Fruit fly (Drosophila melanogaster) whole organism, embryonic: ENCODE data around the gene CG32271.

ENCODE experiments used
- CG10366 ChIP-seq: fragments of 200-800 bp; sonication (Bioruptor generic); IDR thresholded peaks from 2 replicates; pipeline ENCODE4 v1.3.6; 2022; ENCODE audit warnings: missing biosample characterization, missing genetic modification characterization
- CG11085 ChIP-seq: fragments of 200-800 bp; sonication (Bioruptor generic); IDR thresholded peaks from 2 replicates; pipeline ENCODE4 v1.3.6; 2022; ENCODE audit warnings: missing biosample characterization, missing genetic modification characterization
- CG12236 ChIP-seq: fragments of 200-800 bp; sonication (Bioruptor generic); optimal IDR thresholded peaks from 2 replicates; lab custom pipeline; 2016; ENCODE audit warnings: missing biosample characterization, missing genetic modification characterization
- CG12391 ChIP-seq: fragments of 200-800 bp; sonication (Bioruptor generic); optimal IDR thresholded peaks from 3 replicates; lab custom pipeline; 2018; ENCODE audit warnings: missing biosample characterization, mild to moderate bottlenecking, missing genetic modification characterization, moderate library complexity
- CG13287 ChIP-seq: fragments of 200-800 bp; sonication (Bioruptor generic); IDR thresholded peaks from 2 replicates; pipeline ENCODE4 v1.3.6; 2022; ENCODE audit warnings: missing biosample characterization, missing genetic modification characterization; ENCODE audit not compliant: partially characterized antibody
- CG14441 ChIP-seq: fragments of 200-800 bp; sonication (Bioruptor generic); IDR thresholded peaks from 2 replicates; pipeline ENCODE4 v1.3.6; 2022; ENCODE audit warnings: missing biosample characterization, missing genetic modification characterization
- CG1603 ChIP-seq: fragments of 200-800 bp; sonication (Bioruptor generic); optimal IDR thresholded peaks from 2 replicates; lab custom pipeline; 2019; ENCODE audit warnings: missing biosample characterization, mild to moderate bottlenecking, missing genetic modification characterization, moderate library complexity
- CG17361 ChIP-seq: fragments of 200-800 bp; sonication (Bioruptor generic); IDR thresholded peaks from 3 replicates; pipeline ENCODE4 v1.3.6; 2022; ENCODE audit warnings: missing biosample characterization, missing genetic modification characterization
- CG2678 ChIP-seq: fragments of 200-800 bp; sonication (Bioruptor generic); optimal IDR thresholded peaks from 3 replicates; lab custom pipeline; 2019; ENCODE audit warnings: missing biosample characterization, mild to moderate bottlenecking, missing genetic modification characterization, moderate library complexity
- CG2712 ChIP-seq: fragments of 200-800 bp; optimal IDR thresholded peaks from 3 replicates; lab custom pipeline; 2019; ENCODE audit warnings: missing biosample characterization, mild to moderate bottlenecking, missing genetic modification characterization, moderate library complexity
- CG32772 ChIP-seq: fragments of 200-800 bp; sonication (Bioruptor generic); IDR thresholded peaks from 2 replicates; pipeline ENCODE4 v1.3.6; 2022; ENCODE audit warnings: missing biosample characterization, missing genetic modification characterization
- CG4424 ChIP-seq: fragments of 200-800 bp; sonication (Bioruptor generic); optimal IDR thresholded peaks from 3 replicates; lab custom pipeline; 2016; ENCODE audit warnings: missing biosample characterization, missing genetic modification characterization
- CG6272 ChIP-seq: fragments of 200-800 bp; sonication (Bioruptor generic); IDR thresholded peaks from 2 replicates; pipeline ENCODE4 v1.3.6; 2022; ENCODE audit warnings: missing biosample characterization, missing genetic modification characterization
- CG7839 ChIP-seq: fragments of 200-800 bp; sonication (Bioruptor generic); optimal IDR thresholded peaks from 3 replicates; lab custom pipeline; 2018; ENCODE audit warnings: missing biosample characterization, mild to moderate bottlenecking, missing genetic modification characterization, moderate library complexity
- CG8388 ChIP-seq: fragments of 200-800 bp; sonication (Bioruptor generic); optimal IDR thresholded peaks from 2 replicates; lab custom pipeline; 2019; ENCODE audit warnings: missing biosample characterization, mild to moderate bottlenecking, missing genetic modification characterization, moderate library complexity
- CG9727 ChIP-seq: fragments of 200-800 bp; sonication (Bioruptor generic); optimal IDR thresholded peaks from 3 replicates; lab custom pipeline; 2017; ENCODE audit warnings: missing biosample characterization, mild to moderate bottlenecking, missing genetic modification characterization
- Elba2 ChIP-seq: fragments of 200-800 bp; sonication (Bioruptor generic); optimal IDR thresholded peaks from 3 replicates; lab custom pipeline; 2016; ENCODE audit warnings: missing biosample characterization, missing genetic modification characterization
- Ets65A ChIP-seq: fragments of 200-800 bp; sonication (Bioruptor generic); peaks from one replicate; lab custom pipeline; 2016; ENCODE audit warnings: missing biosample characterization, missing genetic modification characterization
- Fer1 ChIP-seq: fragments of 200-800 bp; sonication (Bioruptor generic); optimal IDR thresholded peaks from 2 replicates; lab custom pipeline; 2017; ENCODE audit warnings: missing biosample characterization, mild to moderate bottlenecking, missing genetic modification characterization
- H15 ChIP-seq: fragments of 200-800 bp; sonication (Bioruptor generic); IDR thresholded peaks from 3 replicates; pipeline ENCODE4 v1.3.6; 2022; ENCODE audit warnings: missing biosample characterization, missing genetic modification characterization
- HLH4C ChIP-seq: fragments of 200-800 bp; sonication (Bioruptor generic); IDR thresholded peaks from 3 replicates; pipeline ENCODE4 v1.3.6; 2022; ENCODE audit warnings: missing biosample characterization, missing genetic modification characterization; ENCODE audit not compliant: partially characterized antibody
- HmgZ ChIP-seq: fragments of 200-800 bp; sonication (Bioruptor generic); optimal IDR thresholded peaks from 2 replicates; lab custom pipeline; 2018; ENCODE audit warnings: missing biosample characterization, mild to moderate bottlenecking, missing genetic modification characterization
- Hr51 ChIP-seq, 2 experiments: fragments of 200-800 bp; sonication (Bioruptor generic); optimal IDR thresholded peaks; 2 replicates in 1 of 2; 3 replicates in 1 of 2; lab custom pipeline; 2016 to 2018; ENCODE audit warnings: missing biosample characterization in 2 of 2, missing genetic modification characterization in 2 of 2, mild to moderate bottlenecking in 1 of 2, moderate library complexity in 1 of 2
- Hr78 ChIP-seq, 2 experiments: fragments of 200-800 bp in 1 of 2; fragments of >200 bp in 1 of 2; sonication (Bioruptor generic) in 1 of 2; optimal IDR thresholded peaks; 2 replicates each; lab custom pipeline; 2017 to 2019; ENCODE audit warnings: missing biosample characterization in 2 of 2, missing genetic modification characterization in 2 of 2, mild to moderate bottlenecking in 1 of 2, moderate library complexity in 1 of 2
- MBD-R2 ChIP-seq: fragments of 200-800 bp; sonication (Bioruptor generic); IDR thresholded peaks from 2 replicates; pipeline ENCODE4 v1.3.6; 2022; ENCODE audit warnings: missing biosample characterization, missing genetic modification characterization
- Nf-YB ChIP-seq: fragments of 200-800 bp; sonication (Bioruptor generic); optimal IDR thresholded peaks from 3 replicates; lab custom pipeline; 2019; ENCODE audit warnings: missing biosample characterization, mild to moderate bottlenecking, missing genetic modification characterization, moderate library complexity
- Oli ChIP-seq: fragments of 200-800 bp; sonication (Bioruptor generic); optimal IDR thresholded peaks from 2 replicates; lab custom pipeline; 2018; ENCODE audit warnings: missing biosample characterization, mild to moderate bottlenecking, missing genetic modification characterization, moderate library complexity
- PHDP ChIP-seq: fragments of 200-800 bp; sonication (Bioruptor generic); optimal IDR thresholded peaks from 3 replicates; lab custom pipeline; 2018; ENCODE audit warnings: missing biosample characterization, mild to moderate bottlenecking, missing genetic modification characterization, moderate library complexity
- Six4 ChIP-seq: fragments of 200-800 bp; sonication (Bioruptor generic); optimal IDR thresholded peaks from 2 replicates; lab custom pipeline; 2016; ENCODE audit warnings: missing biosample characterization, missing genetic modification characterization
- chn ChIP-seq: fragments of 200-800 bp; sonication (Bioruptor generic); optimal IDR thresholded peaks from 2 replicates; lab custom pipeline; 2016; ENCODE audit warnings: missing biosample characterization, missing genetic modification characterization
- corto ChIP-seq: fragments of 200-800 bp; sonication (Bioruptor generic); optimal IDR thresholded peaks from 2 replicates; lab custom pipeline; 2016; ENCODE audit warnings: missing biosample characterization, mild to moderate bottlenecking, missing genetic modification characterization, moderate library complexity
- dimm ChIP-seq: fragments of 200-800 bp; sonication (Bioruptor generic); IDR thresholded peaks from 2 replicates; pipeline ENCODE4 v1.3.6; 2022; ENCODE audit warnings: missing biosample characterization, missing genetic modification characterization
- dpn ChIP-seq, 2 experiments: fragments of 200-800 bp; sonication (Bioruptor generic); optimal IDR thresholded peaks; 3 replicates each; lab custom pipeline; 2016; ENCODE audit warnings: missing biosample characterization in 2 of 2, missing genetic modification characterization in 2 of 2
- grau ChIP-seq: fragments of 200-800 bp; optimal IDR thresholded peaks from 3 replicates; lab custom pipeline; 2019; ENCODE audit warnings: missing biosample characterization, mild to moderate bottlenecking, missing genetic modification characterization, moderate library complexity
- ken ChIP-seq: fragments of 200-800 bp; sonication (Bioruptor generic); IDR thresholded peaks from 3 replicates; pipeline ENCODE4 v1.3.6; 2022; ENCODE audit warnings: missing biosample characterization, missing genetic modification characterization
- lab ChIP-seq: fragments of 200-800 bp; sonication (Bioruptor generic); optimal IDR thresholded peaks from 3 replicates; lab custom pipeline; 2017; ENCODE audit warnings: missing biosample characterization, missing genetic modification characterization, mild to moderate bottlenecking, moderate library complexity, missing genetic modification reagents
- peb ChIP-seq: fragments of 200-800 bp; sonication (Bioruptor generic); IDR thresholded peaks from 2 replicates; pipeline ENCODE4 v1.3.6; 2022; ENCODE audit warnings: missing biosample characterization, missing genetic modification characterization
- phol ChIP-seq: fragments of 200-800 bp; sonication (Bioruptor generic); optimal IDR thresholded peaks from 3 replicates; lab custom pipeline; 2018; ENCODE audit warnings: missing biosample characterization, mild to moderate bottlenecking, missing genetic modification characterization, moderate library complexity
- pita ChIP-seq: fragments of 200-800 bp; sonication (Bioruptor generic); optimal IDR thresholded peaks from 2 replicates; lab custom pipeline; 2017; ENCODE audit warnings: missing biosample characterization, mild to moderate bottlenecking, missing genetic modification characterization
- prd ChIP-seq, 3 experiments: fragments of >200 bp in 2 of 3; fragments of 200-800 bp in 1 of 3; sonication (Bioruptor generic) in 1 of 3; optimal IDR thresholded peaks in 2 of 3; IDR thresholded peaks in 1 of 3; 2 replicates in 2 of 3; 3 replicates in 1 of 3; pipeline versions ENCODE4 v1.3.6 to Lab custom; 2017 to 2022; ENCODE audit warnings: missing biosample characterization in 1 of 3, missing genetic modification characterization in 1 of 3
- sc ChIP-seq, 3 experiments: fragments of >200 bp in 2 of 3; fragments of 200-800 bp in 1 of 3; sonication (Bioruptor generic) in 1 of 3; optimal IDR thresholded peaks; 2 replicates in 2 of 3; 3 replicates in 1 of 3; lab custom pipeline; 2017; ENCODE audit warnings: mild to moderate bottlenecking in 1 of 3, missing biosample characterization in 1 of 3, missing genetic modification characterization in 1 of 3, missing genetic modification reagents in 1 of 3
- sna ChIP-seq: fragments of 200-800 bp; sonication (Bioruptor generic); IDR thresholded peaks from 2 replicates; pipeline ENCODE4 v1.3.6; 2022; ENCODE audit warnings: missing biosample characterization, missing genetic modification characterization; ENCODE audit not compliant: partially characterized antibody
- tap ChIP-seq: fragments of 200-800 bp; optimal IDR thresholded peaks from 3 replicates; lab custom pipeline; 2019; ENCODE audit warnings: missing biosample characterization, mild to moderate bottlenecking, missing genetic modification characterization, moderate library complexity
- ttk ChIP-seq: fragments of 200-800 bp; sonication (Bioruptor generic); IDR thresholded peaks from 2 replicates; pipeline ENCODE4 v2.1.2; 2022; ENCODE audit warnings: missing biosample characterization, missing genetic modification characterization
- tx ChIP-seq: fragments of 200-800 bp; sonication (Bioruptor generic); optimal IDR thresholded peaks from 2 replicates; lab custom pipeline; 2016; ENCODE audit warnings: missing biosample characterization, missing genetic modification characterization
- vvl ChIP-seq: fragments of 200-800 bp; sonication (Bioruptor generic); IDR thresholded peaks from 2 replicates; pipeline ENCODE4 v1.3.6; 2022; ENCODE audit warnings: missing biosample characterization, missing genetic modification characterization
- z ChIP-seq: fragments of 200-800 bp; sonication (Bioruptor generic); IDR thresholded peaks from 3 replicates; pipeline ENCODE4 v1.3.6; 2022; ENCODE audit warnings: missing biosample characterization, missing genetic modification characterization

The CG32271 gene

dm6 chr3L:3240597-3241367 lies 37.8 kb upstream of the CG32271 start (continued):
- TF ChIP-seq dpn (GFP tag; optimal IDR thresholded peaks at IDR 0.05; lab: Kevin White, UChicago) (peak in 1 of 2 experiments; percentile 31), sc (optimal IDR thresholded peaks at IDR 0.05; lab: Kevin White, UChicago) (no peak), sc (GFP tag; optimal IDR thresholded peaks at IDR 0.05; lab: Kevin White, UChicago) (peak; percentile 4), chn (GFP tag; lab: Kevin White, UChicago) (no peak), phol (peak; percentile 34), Hr51 (GFP tag; optimal IDR thresholded peaks at IDR 0.05; lab: Kevin White, UChicago) (peak in 1 of 2 experiments; percentile 65), CG32772 (GFP tag; lab: Robert Waterston, UW) (no peak), tx (no peak), dimm (GFP tag; lab: Robert Waterston, UW) (peak; percentile 6; the same call in 1 of the 2 replicates), CG4424 (peak; percentile 3), lab (GFP tag; lab: Kevin White, UChicago) (no peak), CG2678 (tag; lab: Kevin White, UChicago) (peak; percentile 30), pita (GFP tag; lab: Kevin White, UChicago) (no peak), Fer1 (no peak), CG13287 (GFP tag; lab: Robert Waterston, UW) (no peak), CG12391 (tag; lab: Kevin White, UChicago) (peak; percentile 48), corto (peak; percentile 90), CG9727 (no peak), CG7839 (tag; lab: Kevin White, UChicago) (peak; percentile 32), Hr78 (GFP tag; optimal IDR thresholded peaks at IDR 0.05; lab: Kevin White, UChicago) (peak in 1 of 2 experiments; percentile 38), prd (optimal IDR thresholded peaks at IDR 0.05; lab: Kevin White, UChicago) (no peak), prd (GFP tag; IDR thresholded peaks at IDR 0.05; lab: Robert Waterston, UW) (no peak), H15 (no peak), HmgZ (no peak), sna (GFP tag; lab: Robert Waterston, UW) (no peak), CG11085 (GFP tag; lab: Robert Waterston, UW) (no peak), ken (GFP tag; lab: Robert Waterston, UW) (no peak), HLH4C (GFP tag; lab: Robert Waterston, UW) (no peak), PHDP (tag; lab: Kevin White, UChicago) (peak; percentile 27), vvl (peak; percentile 26; the same call in 1 of the 2 replicates), Nf-YB (GFP tag; lab: Kevin White, UChicago) (peak; percentile 24), CG10366 (peak; percentile 41; the same call in 1 of the 2 replicates), CG8388 (peak; percentile 30), CG17361 (GFP tag; lab: Robert Waterston, UW) (0 out of 3 replicates have a peak, but pooled peaks have one; percentile 32), Oli (tag; lab: Kevin White, UChicago) (peak; percentile 51), MBD-R2 (no peak), tap (tag; lab: Kevin White, UChicago) (peak; percentile 44), Elba2 (no peak), ttk (no peak), peb (GFP tag; lab: Robert Waterston, UW) (no peak), CG1603 (tag; lab: Kevin White, UChicago) (peak; percentile 2), z (no peak), CG2712 (peak; percentile 53), CG6272 (GFP tag; lab: Robert Waterston, UW) (no peak), Six4 (GFP tag; lab: Kevin White, UChicago) (no peak), CG12236 (GFP tag; lab: Kevin White, UChicago) (no peak), grau (peak; percentile 42), Ets65A (GFP tag; lab: Kevin White, UChicago) (peak; percentile 25), CG14441 (GFP tag; lab: Robert Waterston, UW) (peak; percentile 18; the same call in 1 of the 2 replicates)
